Worm (Caenorhabditis elegans) whole organism, L3 larva: ENCODE data around the gene nhr-107.

Experiments used
- R02D3.7 ChIP-seq: fragments of 150-350 bp; optimal IDR thresholded peaks from 2 replicates; lab custom pipeline; 2014; ENCODE audit warnings: missing biosample characterization, missing genetic modification characterization
- elt-2 ChIP-seq: sonication (generic microtip); optimal IDR thresholded peaks from 2 replicates; lab custom pipeline; 2016; ENCODE audit warnings: missing genetic modification reagents, mild to moderate bottlenecking, missing genetic modification characterization, missing compliant biosample characterization
- mml-1 ChIP-seq: fragments of 150-350 bp; sonication (generic microtip); optimal IDR thresholded peaks from 3 replicates; lab custom pipeline; 2014; ENCODE audit warnings: missing biosample characterization, missing genetic modification characterization
- nhr-12 ChIP-seq: fragments of 150-350 bp; optimal IDR thresholded peaks from 2 replicates; lab custom pipeline; 2014; ENCODE audit warnings: missing biosample characterization, missing genetic modification characterization
- nhr-237 ChIP-seq: fragments of 150-350 bp; optimal IDR thresholded peaks from 2 replicates; lab custom pipeline; 2014; ENCODE audit warnings: missing biosample characterization, missing genetic modification characterization
- nhr-28 ChIP-seq: fragments of 150-350 bp; optimal IDR thresholded peaks from 2 replicates; lab custom pipeline; 2014; ENCODE audit warnings: missing biosample characterization, missing genetic modification characterization
- pha-4 ChIP-seq: fragments of 150-350 bp; optimal IDR thresholded peaks from 2 replicates; lab custom pipeline; 2014; ENCODE audit warnings: missing biosample characterization, missing genetic modification reagents, missing genetic modification characterization
- snpc-4 ChIP-seq: fragments of 150-350 bp; optimal IDR thresholded peaks from 2 replicates; lab custom pipeline; 2014; ENCODE audit warnings: missing biosample characterization, missing genetic modification characterization

DNA sequence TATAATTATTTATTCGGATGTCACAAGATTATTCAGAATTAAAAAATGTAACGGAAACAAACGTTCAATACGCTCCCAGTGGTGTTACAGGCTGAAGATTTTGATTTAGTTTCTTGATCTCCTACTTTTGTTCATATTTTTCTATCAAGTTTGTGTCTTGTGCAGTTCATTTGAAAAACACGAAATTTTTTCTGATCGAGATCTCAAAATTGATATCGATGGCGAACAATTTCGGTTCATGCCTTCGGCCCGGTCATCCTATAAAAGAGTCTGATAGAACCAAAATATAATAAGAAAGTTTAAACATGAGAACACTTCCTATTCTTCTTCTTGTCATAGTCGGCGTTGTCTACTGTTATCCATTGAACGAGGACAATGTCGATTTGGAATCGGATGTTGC is 10.4 kb upstream of the nhr-107 start, which contains the start of gene drd-10:
- TF ChIP-seq nhr-237: no peak
- TF ChIP-seq nhr-12 (tag; lab: Kevin White, UChicago): no peak
- TF ChIP-seq mml-1 (tag; lab: Kevin White, UChicago): no peak
- no peak for TF ChIP-seq nhr-28 (tag; lab: Kevin White, UChicago)
- no peak for TF ChIP-seq pha-4 (tag; lab: Kevin White, UChicago)
- TF ChIP-seq R02D3.7 (tag; lab: Kevin White, UChicago): no peak
- no peak for TF ChIP-seq elt-2
- TF ChIP-seq snpc-4 (tag; lab: Kevin White, UChicago): no peak
